Fruit fly (Drosophila melanogaster) whole organism, embryonic: ENCODE data around the gene TwdlC.

Source experiments
- Atf6 ChIP-seq: fragments of 200-800 bp; sonication (Bioruptor generic); IDR thresholded peaks from 2 replicates; pipeline ENCODE4 v1.3.6; 2022; ENCODE audit warnings: missing biosample characterization, missing genetic modification characterization
- Bgb ChIP-seq: fragments of 200-800 bp; sonication (Bioruptor generic); IDR thresholded peaks from 2 replicates; pipeline ENCODE4 v1.3.6; 2022; ENCODE audit warnings: missing biosample characterization, missing genetic modification characterization; ENCODE audit not compliant: partially characterized antibody
- CG10654 ChIP-seq: fragments of 200-800 bp; sonication (Bioruptor generic); optimal IDR thresholded peaks from 2 replicates; lab custom pipeline; 2016; ENCODE audit warnings: missing biosample characterization, missing genetic modification characterization
- CG13424 ChIP-seq: fragments of 200-800 bp; sonication (Bioruptor generic); optimal IDR thresholded peaks from 2 replicates; lab custom pipeline; 2019; ENCODE audit warnings: missing biosample characterization, mild to moderate bottlenecking, missing genetic modification characterization, moderate library complexity
- CG14710 ChIP-seq: fragments of 200-800 bp; sonication (Bioruptor generic); optimal IDR thresholded peaks from 3 replicates; lab custom pipeline; 2019; ENCODE audit warnings: missing biosample characterization, mild to moderate bottlenecking, missing genetic modification characterization, moderate library complexity
- CG14965 ChIP-seq: fragments of 200-800 bp; sonication (Bioruptor generic); optimal IDR thresholded peaks from 2 replicates; lab custom pipeline; 2016; ENCODE audit warnings: missing biosample characterization, missing genetic modification characterization, borderline replicate concordance
- CG15011 ChIP-seq: fragments of 200-800 bp; sonication (Bioruptor generic); optimal IDR thresholded peaks from 3 replicates; lab custom pipeline; 2018; ENCODE audit warnings: missing biosample characterization, mild to moderate bottlenecking, missing genetic modification characterization
- CG1529 ChIP-seq: fragments of 200-800 bp; sonication (Bioruptor generic); optimal IDR thresholded peaks from 3 replicates; lab custom pipeline; 2018; ENCODE audit warnings: missing biosample characterization, missing genetic modification characterization
- CG1602 ChIP-seq: fragments of 200-800 bp; sonication (Bioruptor generic); optimal IDR thresholded peaks from 3 replicates; lab custom pipeline; 2016; ENCODE audit warnings: missing biosample characterization, missing genetic modification characterization
- CG17361 ChIP-seq: fragments of 200-800 bp; sonication (Bioruptor generic); IDR thresholded peaks from 3 replicates; pipeline ENCODE4 v1.3.6; 2022; ENCODE audit warnings: missing biosample characterization, missing genetic modification characterization
- CG18476 ChIP-seq: fragments of 200-800 bp; sonication (Bioruptor generic); optimal IDR thresholded peaks from 2 replicates; lab custom pipeline; 2016; ENCODE audit warnings: missing biosample characterization, mild to moderate bottlenecking, missing genetic modification characterization
- CG2120 ChIP-seq: fragments of 200-800 bp; sonication (Bioruptor generic); optimal IDR thresholded peaks from 3 replicates; lab custom pipeline; 2016; ENCODE audit warnings: missing biosample characterization, missing genetic modification characterization
- CG2712 ChIP-seq: fragments of 200-800 bp; optimal IDR thresholded peaks from 3 replicates; lab custom pipeline; 2019; ENCODE audit warnings: missing biosample characterization, mild to moderate bottlenecking, missing genetic modification characterization, moderate library complexity
- CG30431 ChIP-seq: fragments of 200-800 bp; sonication (Bioruptor generic); optimal IDR thresholded peaks from 2 replicates; lab custom pipeline; 2017; ENCODE audit warnings: missing biosample characterization, missing genetic modification characterization
- CG31388 ChIP-seq: fragments of 200-800 bp; sonication (Bioruptor generic); optimal IDR thresholded peaks from 2 replicates; lab custom pipeline; 2016; ENCODE audit warnings: missing biosample characterization, missing genetic modification characterization
- CG34376 ChIP-seq: fragments of 200-800 bp; sonication (Bioruptor generic); optimal IDR thresholded peaks from 2 replicates; lab custom pipeline; 2018; ENCODE audit warnings: missing biosample characterization, mild to moderate bottlenecking, missing genetic modification characterization
- CG4854 ChIP-seq: fragments of 200-800 bp; sonication (Bioruptor generic); optimal IDR thresholded peaks from 2 replicates; lab custom pipeline; 2016; ENCODE audit warnings: missing biosample characterization, missing genetic modification characterization, inconsistent platforms
- CG6765 ChIP-seq: fragments of 200-800 bp; sonication (Bioruptor generic); optimal IDR thresholded peaks from 3 replicates; lab custom pipeline; 2017; ENCODE audit warnings: missing biosample characterization, mild to moderate bottlenecking, missing genetic modification characterization
- CG7372 ChIP-seq: fragments of 200-800 bp; sonication (Bioruptor generic); IDR thresholded peaks from 2 replicates; pipeline ENCODE4 v1.3.6; 2022; ENCODE audit warnings: missing biosample characterization, missing genetic modification characterization
- CG7928 ChIP-seq: fragments of 200-800 bp; sonication (Bioruptor generic); optimal IDR thresholded peaks from 2 replicates; lab custom pipeline; 2017; ENCODE audit warnings: missing biosample characterization, mild to moderate bottlenecking, missing genetic modification characterization
- CG7987 ChIP-seq: fragments of 200-800 bp; sonication (Bioruptor generic); optimal IDR thresholded peaks from 2 replicates; lab custom pipeline; 2018; ENCODE audit warnings: missing biosample characterization, mild to moderate bottlenecking, missing genetic modification characterization, moderate library complexity
- CG9215 ChIP-seq: fragments of 200-800 bp; sonication (Bioruptor generic); IDR thresholded peaks from 2 replicates; pipeline ENCODE4 v1.3.6; 2022; ENCODE audit warnings: missing biosample characterization, missing genetic modification characterization
- CHES-1-like ChIP-seq: fragments of 200-800 bp; sonication (Bioruptor generic); optimal IDR thresholded peaks from 2 replicates; lab custom pipeline; 2016; ENCODE audit warnings: missing biosample characterization, missing genetic modification characterization
- Dek ChIP-seq: fragments of 200-800 bp; sonication (Bioruptor generic); optimal IDR thresholded peaks from 3 replicates; lab custom pipeline; 2019; ENCODE audit warnings: missing biosample characterization, mild to moderate bottlenecking, missing genetic modification characterization, moderate library complexity
- E2f2 ChIP-seq: fragments of 200-800 bp; sonication (Bioruptor generic); IDR thresholded peaks from 2 replicates; pipeline ENCODE4 v1.3.6; 2022; ENCODE audit warnings: missing biosample characterization, missing genetic modification characterization
- Ets97D ChIP-seq: fragments of 200-800 bp; sonication (Bioruptor generic); optimal IDR thresholded peaks from 3 replicates; lab custom pipeline; 2016; ENCODE audit warnings: missing biosample characterization, missing genetic modification characterization
- Fer1 ChIP-seq: fragments of 200-800 bp; sonication (Bioruptor generic); optimal IDR thresholded peaks from 2 replicates; lab custom pipeline; 2017; ENCODE audit warnings: missing biosample characterization, mild to moderate bottlenecking, missing genetic modification characterization
- Fer2 ChIP-seq: fragments of 200-800 bp; sonication (Bioruptor generic); optimal IDR thresholded peaks from 2 replicates; lab custom pipeline; 2018; ENCODE audit warnings: missing biosample characterization, mild to moderate bottlenecking, missing genetic modification characterization, moderate library complexity
- HmgZ ChIP-seq: fragments of 200-800 bp; sonication (Bioruptor generic); optimal IDR thresholded peaks from 2 replicates; lab custom pipeline; 2018; ENCODE audit warnings: missing biosample characterization, mild to moderate bottlenecking, missing genetic modification characterization
- Lhr ChIP-seq: fragments of 200-800 bp; sonication (Bioruptor generic); optimal IDR thresholded peaks from 3 replicates; lab custom pipeline; 2017; ENCODE audit warnings: mild to moderate bottlenecking, missing biosample characterization, missing genetic modification reagents, missing genetic modification characterization
- NC2β ChIP-seq: fragments of 200-800 bp; sonication (Bioruptor generic); optimal IDR thresholded peaks from 2 replicates; lab custom pipeline; 2016; ENCODE audit warnings: missing biosample characterization, missing genetic modification characterization
- Scr ChIP-seq: fragments of 200-800 bp; sonication (Bioruptor generic); IDR thresholded peaks from 2 replicates; pipeline ENCODE4 v1.3.6; 2022; ENCODE audit warnings: missing biosample characterization, missing genetic modification characterization; ENCODE audit not compliant: partially characterized antibody
- Six4 ChIP-seq: fragments of 200-800 bp; sonication (Bioruptor generic); optimal IDR thresholded peaks from 2 replicates; lab custom pipeline; 2016; ENCODE audit warnings: missing biosample characterization, missing genetic modification characterization
- ato ChIP-seq: fragments of 200-800 bp; sonication (Bioruptor generic); IDR thresholded peaks from 2 replicates; pipeline ENCODE4 v1.3.6; 2022; ENCODE audit warnings: missing biosample characterization, missing genetic modification characterization; ENCODE audit not compliant: partially characterized antibody
- crp ChIP-seq, 2 experiments: fragments of 200-800 bp; sonication (Bioruptor generic); optimal IDR thresholded peaks; 2 replicates in 1 of 2; 3 replicates in 1 of 2; lab custom pipeline; 2017; ENCODE audit warnings: missing biosample characterization in 2 of 2, missing genetic modification characterization in 2 of 2, mild to moderate bottlenecking in 1 of 2, moderate library complexity in 1 of 2
- disco-r ChIP-seq: fragments of 200-800 bp; sonication (Bioruptor generic); optimal IDR thresholded peaks from 2 replicates; lab custom pipeline; 2016; ENCODE audit warnings: missing biosample characterization, missing genetic modification characterization
- gcm ChIP-seq: fragments of 200-800 bp; sonication (Bioruptor generic); optimal IDR thresholded peaks from 2 replicates; lab custom pipeline; 2019; ENCODE audit warnings: missing biosample characterization, mild to moderate bottlenecking, missing genetic modification characterization, moderate library complexity
- gro ChIP-seq: fragments of 200-800 bp; sonication (Bioruptor generic); optimal IDR thresholded peaks from 2 replicates; lab custom pipeline; 2016; ENCODE audit warnings: missing biosample characterization, missing genetic modification characterization
- gsb-n ChIP-seq: fragments of 200-800 bp; sonication (Bioruptor generic); optimal IDR thresholded peaks from 3 replicates; lab custom pipeline; 2018; ENCODE audit warnings: missing biosample characterization, mild to moderate bottlenecking, missing genetic modification characterization
- oc ChIP-seq: fragments of 200-800 bp; sonication (Bioruptor generic); optimal IDR thresholded peaks from 2 replicates; lab custom pipeline; 2018; ENCODE audit warnings: missing biosample characterization, mild to moderate bottlenecking, missing genetic modification characterization, moderate library complexity
- odd ChIP-seq: fragments of 200-800 bp; sonication (Bioruptor generic); optimal IDR thresholded peaks from 2 replicates; lab custom pipeline; 2017; ENCODE audit warnings: missing biosample characterization, mild to moderate bottlenecking, missing genetic modification characterization
- onecut ChIP-seq: fragments of 200-800 bp; sonication (Bioruptor generic); IDR thresholded peaks from 2 replicates; pipeline ENCODE4 v1.3.6; 2022; ENCODE audit warnings: missing biosample characterization, missing genetic modification characterization
- peb ChIP-seq: fragments of 200-800 bp; sonication (Bioruptor generic); IDR thresholded peaks from 2 replicates; pipeline ENCODE4 v1.3.6; 2022; ENCODE audit warnings: missing biosample characterization, missing genetic modification characterization
- phol ChIP-seq: fragments of 200-800 bp; sonication (Bioruptor generic); optimal IDR thresholded peaks from 3 replicates; lab custom pipeline; 2018; ENCODE audit warnings: missing biosample characterization, mild to moderate bottlenecking, missing genetic modification characterization, moderate library complexity
- pzg ChIP-seq: fragments of 200-800 bp; sonication (Bioruptor generic); optimal IDR thresholded peaks from 3 replicates; lab custom pipeline; 2018; ENCODE audit warnings: missing biosample characterization, mild to moderate bottlenecking, missing genetic modification characterization, moderate library complexity
- sens ChIP-seq: fragments of 200-800 bp; sonication (Bioruptor generic); peaks from one replicate; lab custom pipeline; 2016; ENCODE audit warnings: missing biosample characterization, missing genetic modification characterization
- sob ChIP-seq: fragments of 200-800 bp; sonication (Bioruptor generic); IDR thresholded peaks from 2 replicates; pipeline ENCODE4 v1.3.6; 2022; ENCODE audit warnings: missing biosample characterization, missing genetic modification characterization
- vfl ChIP-seq: fragments of 200-800 bp; sonication (Bioruptor generic); optimal IDR thresholded peaks from 2 replicates; lab custom pipeline; 2016; ENCODE audit warnings: missing biosample characterization, missing genetic modification characterization
- vvl ChIP-seq: fragments of 200-800 bp; sonication (Bioruptor generic); IDR thresholded peaks from 2 replicates; pipeline ENCODE4 v1.3.6; 2022; ENCODE audit warnings: missing biosample characterization, missing genetic modification characterization
- zen ChIP-seq: fragments of 200-800 bp; sonication (Bioruptor generic); optimal IDR thresholded peaks from 3 replicates; lab custom pipeline; 2018; ENCODE audit warnings: missing biosample characterization, mild to moderate bottlenecking, missing genetic modification characterization, moderate library complexity

TwdlC gene

DNA sequence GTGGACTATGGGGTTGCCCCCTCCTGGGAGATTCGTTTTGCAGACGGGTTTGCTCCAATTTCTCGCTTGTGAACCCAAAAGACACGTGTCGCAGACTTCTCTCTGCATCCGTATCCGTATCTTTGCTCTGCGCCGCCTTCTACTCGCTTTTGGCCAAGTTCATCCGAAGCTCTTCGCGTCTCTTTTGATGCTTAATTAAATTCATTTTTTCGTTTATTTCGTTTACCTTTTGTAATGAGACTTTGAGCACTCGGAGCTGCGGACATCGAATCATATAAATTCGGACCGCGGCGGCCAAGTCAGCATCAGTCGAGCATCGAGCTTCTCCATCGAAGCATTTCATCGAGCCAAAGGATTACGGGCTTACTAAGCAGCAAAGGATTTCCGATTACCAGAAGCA, at the start of gene TwdlC:
Gene TwdlC (plus strand): TSS at position 301 of the 400 bp plus-strand sequence.
- TF ChIP-seq odd (GFP tag; lab: Kevin White, UChicago) (no peak), CG1529 (GFP tag; lab: Kevin White, UChicago) (no peak), Fer2 (no peak), NC2β (no peak), CG15011 (no peak), CG7987 (GFP tag; lab: Kevin White, UChicago) (no peak), CG1602 (GFP tag; lab: Kevin White, UChicago) (no peak), oc (tag; lab: Kevin White, UChicago) (no peak), peb (no peak), CG30431 (GFP tag; lab: Kevin White, UChicago) (no peak)

DNA sequence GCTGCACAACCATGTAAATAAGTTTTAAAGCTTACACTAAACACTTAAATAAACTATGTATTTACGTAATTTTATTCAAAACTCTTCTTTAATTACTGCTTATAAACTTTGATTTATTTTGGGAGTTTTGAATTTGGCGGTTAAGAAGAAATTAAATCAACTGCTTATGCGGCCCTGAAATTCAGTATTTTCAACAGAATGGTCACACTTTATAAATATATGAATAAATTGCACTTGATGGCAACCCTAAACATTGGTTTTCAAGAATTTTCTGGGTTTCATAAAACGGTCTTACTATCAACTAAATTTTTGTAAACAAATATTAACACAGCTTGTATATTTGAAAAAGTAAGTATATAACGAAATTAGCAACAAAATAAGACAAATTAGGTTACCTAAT, 49.4 kb upstream of the TwdlC start, which contains the start of gene CG14252:
Gene CG14252 (plus strand): TSS at position 302 of the 400 bp plus-strand sequence.
- no peak for TF ChIP-seq gcm (GFP tag; lab: Kevin White, UChicago)
- TF ChIP-seq Bgb (GFP tag; lab: Robert Waterston, UW): no peak
- no peak for TF ChIP-seq CG14965 (GFP tag; lab: Kevin White, UChicago)
- TF ChIP-seq crp (GFP tag; optimal IDR thresholded peaks at IDR 0.05; lab: Kevin White, UChicago): no peak
- peak; percentile 11 for TF ChIP-seq Dek (tag; lab: Kevin White, UChicago)
- peak; percentile 1 for TF ChIP-seq CG13424 (tag; lab: Kevin White, UChicago)
- no peak for TF ChIP-seq CG4854 (GFP tag; lab: Kevin White, UChicago)
- peak; percentile 57 for TF ChIP-seq CG2712 (tag; lab: Kevin White, UChicago)
- peak; percentile 9 for TF ChIP-seq gsb-n (tag; lab: Kevin White, UChicago)
- TF ChIP-seq CG18476 (GFP tag; lab: Kevin White, UChicago): no peak
- peak; percentile 38 for TF ChIP-seq CHES-1-like (GFP tag; lab: Kevin White, UChicago)
- no peak for TF ChIP-seq CG6765 (GFP tag; lab: Kevin White, UChicago)
- no peak for TF ChIP-seq CG9215
- peak; percentile 89 for TF ChIP-seq sens (GFP tag; lab: Kevin White, UChicago)
- peak; percentile 99 for TF ChIP-seq E2f2 (GFP tag; lab: Robert Waterston, UW)
- no peak for TF ChIP-seq Atf6
- TF ChIP-seq Six4 (GFP tag; lab: Kevin White, UChicago): no peak
- TF ChIP-seq Fer1 (GFP tag; lab: Kevin White, UChicago): peak; percentile 43
- TF ChIP-seq vfl (GFP tag; lab: Kevin White, UChicago): no peak
- peak; percentile 45 for TF ChIP-seq phol (tag; lab: Kevin White, UChicago)
- TF ChIP-seq CG31388 (GFP tag; lab: Kevin White, UChicago): no peak
- peak; percentile 47 for TF ChIP-seq zen (tag; lab: Kevin White, UChicago)
- peak; percentile 2 for TF ChIP-seq CG10654
- TF ChIP-seq vvl (GFP tag; lab: Robert Waterston, UW): peak; percentile 89
- TF ChIP-seq gro (GFP tag; lab: Kevin White, UChicago): no peak
- TF ChIP-seq Scr: no peak
- TF ChIP-seq CG2120: peak; percentile 15
- peak; percentile 75 for TF ChIP-seq CG14710 (tag; lab: Kevin White, UChicago)
- no peak for TF ChIP-seq ato (GFP tag; lab: Robert Waterston, UW)
- no peak for TF ChIP-seq disco-r (GFP tag; lab: Kevin White, UChicago)
- peak; percentile 18; the same call in 1 of the 2 replicates for TF ChIP-seq sob (GFP tag; lab: Robert Waterston, UW)
- peak; percentile 48 for TF ChIP-seq HmgZ (tag; lab: Kevin White, UChicago)
- peak; percentile 97 for TF ChIP-seq pzg (GFP tag; lab: Kevin White, UChicago)
- 0 out of 3 replicates have a peak, but pooled peaks have one; percentile 23 for TF ChIP-seq CG17361 (GFP tag; lab: Robert Waterston, UW)
- peak; percentile 74 for TF ChIP-seq Ets97D
- TF ChIP-seq Lhr (GFP tag; lab: Kevin White, UChicago): peak; percentile 47
- no peak for TF ChIP-seq CG7372
- TF ChIP-seq CG34376 (GFP tag; lab: Kevin White, UChicago): peak; percentile 29
- TF ChIP-seq CG7928: peak; percentile 97
- TF ChIP-seq onecut (GFP tag; lab: Robert Waterston, UW): peak; percentile 74
